Worm (Caenorhabditis elegans) whole organism, midembryonic: ENCODE data around the gene ifbp-1.

ENCODE experiments used
- flt-1 ChIP-seq: fragments of 200-800 bp; sonication (Bioruptor generic); IDR thresholded peaks from 2 replicates; pipeline ENCODE4 v1.3.6; 2022; ENCODE audit warnings: missing genetic modification characterization, missing compliant biosample characterization
- ztf-23 ChIP-seq: fragments of 200-800 bp; sonication (Bioruptor generic); IDR thresholded peaks from 2 replicates; pipeline ENCODE4 v1.3.6; 2022; ENCODE audit warnings: missing genetic modification reagents, missing genetic modification characterization, missing compliant biosample characterization

ce11 chrV:13370265-13370664 lies 9.8 kb downstream of the ifbp-1 start:
- TF ChIP-seq ztf-23 (GFP tag; lab: Robert Waterston, UW), result no peak
- TF ChIP-seq flt-1 (GFP tag; lab: Robert Waterston, UW), result no peak
